Worm (Caenorhabditis elegans) whole organism, L2 larva: ENCODE data around the gene ZK1098.6.

ENCODE experiments used
- F13H6.1 ChIP-seq: sonication (generic microtip); optimal IDR thresholded peaks from 2 replicates; lab custom pipeline; 2016; ENCODE audit warnings: missing genetic modification characterization, missing compliant biosample characterization
- Y55F3AM.14 ChIP-seq: fragments of 200-800 bp; sonication (Bioruptor generic); optimal IDR thresholded peaks from 2 replicates; lab custom pipeline; 2018; ENCODE audit warnings: mild to moderate bottlenecking, missing genetic modification characterization, missing compliant biosample characterization
- ZK546.5 ChIP-seq: sonication (generic microtip); optimal IDR thresholded peaks from 2 replicates; lab custom pipeline; 2017; ENCODE audit warnings: missing biosample characterization, missing genetic modification characterization
- alr-1 ChIP-seq: fragments of 150-350 bp; optimal IDR thresholded peaks from 2 replicates; lab custom pipeline; 2014; ENCODE audit warnings: missing biosample characterization, missing genetic modification characterization
- aly-2 ChIP-seq: fragments of 150-350 bp; optimal IDR thresholded peaks from 2 replicates; lab custom pipeline; 2014; ENCODE audit warnings: missing biosample characterization, missing genetic modification characterization
- ama-1 ChIP-seq: fragments of 150-350 bp; optimal IDR thresholded peaks from 2 replicates; lab custom pipeline; 2018; ENCODE audit warnings: inconsistent platforms
- blmp-1 ChIP-seq: sonication (generic microtip); optimal IDR thresholded peaks from 2 replicates; lab custom pipeline; 2017; ENCODE audit warnings: missing genetic modification characterization, mild to moderate bottlenecking, missing compliant biosample characterization, antibody characterized with exemption, moderate library complexity; ENCODE audit not compliant: insufficient read depth
- ceh-16 ChIP-seq: fragments of 150-350 bp; optimal IDR thresholded peaks from 2 replicates; lab custom pipeline; 2014; ENCODE audit warnings: missing biosample characterization, missing genetic modification characterization
- ceh-82 ChIP-seq: fragments of 150-350 bp; optimal IDR thresholded peaks from 2 replicates; lab custom pipeline; 2014; ENCODE audit warnings: missing biosample characterization, missing genetic modification characterization
- dmd-4 ChIP-seq: sonication (generic microtip); optimal IDR thresholded peaks from 2 replicates; lab custom pipeline; 2017; ENCODE audit warnings: missing biosample characterization, missing genetic modification characterization
- egl-27 ChIP-seq: sonication (generic microtip); optimal IDR thresholded peaks from 3 replicates; lab custom pipeline; 2017; ENCODE audit warnings: missing biosample characterization, missing genetic modification reagents, missing genetic modification characterization
- elt-1 ChIP-seq: fragments of 150-350 bp; optimal IDR thresholded peaks from 2 replicates; lab custom pipeline; 2014; ENCODE audit warnings: missing biosample characterization, missing genetic modification characterization
- elt-3 ChIP-seq: sonication (generic microtip); optimal IDR thresholded peaks from 2 replicates; lab custom pipeline; 2017; ENCODE audit warnings: missing biosample characterization, missing genetic modification characterization
- fos-1 ChIP-seq: fragments of 150-350 bp; optimal IDR thresholded peaks from 2 replicates; lab custom pipeline; 2014; ENCODE audit warnings: missing biosample characterization, missing genetic modification characterization
- gmeb-1 ChIP-seq: fragments of 150-350 bp; optimal IDR thresholded peaks from 2 replicates; lab custom pipeline; 2014; ENCODE audit warnings: missing biosample characterization, missing genetic modification characterization
- lin-11 ChIP-seq: fragments of 150-350 bp; sonication (generic microtip); optimal IDR thresholded peaks from 2 replicates; lab custom pipeline; 2014; ENCODE audit warnings: missing biosample characterization, missing genetic modification characterization, inconsistent platforms, mixed read lengths
- lin-13 ChIP-seq: fragments of 150-350 bp; optimal IDR thresholded peaks from 2 replicates; lab custom pipeline; 2014; ENCODE audit warnings: missing biosample characterization, missing genetic modification reagents, missing genetic modification characterization
- lin-39 ChIP-seq: fragments of 150-350 bp; optimal IDR thresholded peaks from 2 replicates; lab custom pipeline; 2014; ENCODE audit warnings: missing biosample characterization, missing genetic modification reagents, missing genetic modification characterization
- lsy-2 ChIP-seq, 2 experiments: fragments of 150-350 bp in 1 of 2; sonication (generic microtip) in 1 of 2; optimal IDR thresholded peaks; 2 replicates each; lab custom pipeline; 2014 to 2017; ENCODE audit warnings: missing biosample characterization in 2 of 2, missing genetic modification characterization in 2 of 2
- mbf-1 ChIP-seq: sonication (generic microtip); optimal IDR thresholded peaks from 2 replicates; lab custom pipeline; 2017; ENCODE audit warnings: missing biosample characterization, missing genetic modification characterization
- mdl-1 ChIP-seq, 2 experiments: fragments of 150-350 bp in 1 of 2; sonication (generic microtip) in 1 of 2; optimal IDR thresholded peaks; 2 replicates each; lab custom pipeline; 2017; ENCODE audit warnings: missing biosample characterization in 2 of 2, missing genetic modification characterization in 2 of 2
- nhr-10 ChIP-seq: sonication (generic microtip); optimal IDR thresholded peaks from 2 replicates; lab custom pipeline; 2017; ENCODE audit warnings: missing biosample characterization, missing genetic modification characterization
- nhr-11 ChIP-seq: fragments of 150-350 bp; optimal IDR thresholded peaks from 2 replicates; lab custom pipeline; 2014; ENCODE audit warnings: missing biosample characterization, missing genetic modification characterization
- nhr-12 ChIP-seq: fragments of 150-350 bp; optimal IDR thresholded peaks from 2 replicates; lab custom pipeline; 2014; ENCODE audit warnings: missing biosample characterization, missing genetic modification characterization
- nhr-21 ChIP-seq: fragments of 150-350 bp; optimal IDR thresholded peaks from 2 replicates; lab custom pipeline; 2014; ENCODE audit warnings: missing biosample characterization, missing genetic modification characterization
- nhr-23 ChIP-seq: fragments of 150-350 bp; optimal IDR thresholded peaks from 2 replicates; lab custom pipeline; 2014; ENCODE audit warnings: missing biosample characterization, missing genetic modification reagents, missing genetic modification characterization
- nhr-237 ChIP-seq: fragments of 150-350 bp; optimal IDR thresholded peaks from 2 replicates; lab custom pipeline; 2014; ENCODE audit warnings: missing biosample characterization, missing genetic modification characterization
- nhr-25 ChIP-seq: fragments of 150-350 bp; sonication (generic microtip); optimal IDR thresholded peaks from 3 replicates; lab custom pipeline; 2014; ENCODE audit warnings: missing biosample characterization, missing genetic modification characterization
- nhr-6 ChIP-seq: fragments of 150-350 bp; optimal IDR thresholded peaks from 2 replicates; lab custom pipeline; 2014; ENCODE audit warnings: missing biosample characterization, missing genetic modification characterization
- nhr-77 ChIP-seq: fragments of 150-350 bp; optimal IDR thresholded peaks from 2 replicates; lab custom pipeline; 2014; ENCODE audit warnings: missing biosample characterization, missing genetic modification characterization
- peb-1 ChIP-seq: fragments of 150-350 bp; optimal IDR thresholded peaks from 2 replicates; lab custom pipeline; 2014; ENCODE audit warnings: missing biosample characterization, missing genetic modification characterization
- sem-4 ChIP-seq: fragments of 150-350 bp; optimal IDR thresholded peaks from 2 replicates; lab custom pipeline; 2014; ENCODE audit warnings: missing biosample characterization, missing genetic modification reagents, missing genetic modification characterization
- skn-1 ChIP-seq: sonication (generic microtip); optimal IDR thresholded peaks from 2 replicates; lab custom pipeline; 2017; ENCODE audit warnings: missing biosample characterization, missing genetic modification characterization
- sma-9 ChIP-seq, 2 experiments: fragments of 150-350 bp in 1 of 2; sonication (generic microtip) in 1 of 2; optimal IDR thresholded peaks; 2 replicates each; lab custom pipeline; 2014 to 2016; ENCODE audit warnings: missing genetic modification characterization in 2 of 2, mild to moderate bottlenecking in 1 of 2, missing biosample characterization in 1 of 2, missing compliant biosample characterization in 1 of 2, missing genetic modification reagents in 1 of 2, moderate library complexity in 1 of 2
- snpc-4 ChIP-seq: fragments of 150-350 bp; optimal IDR thresholded peaks from 2 replicates; lab custom pipeline; 2014; ENCODE audit warnings: missing biosample characterization, missing genetic modification characterization
- unc-39 ChIP-seq: fragments of 150-350 bp; optimal IDR thresholded peaks from 2 replicates; lab custom pipeline; 2014; ENCODE audit warnings: missing biosample characterization, missing genetic modification characterization
- unc-55 ChIP-seq: fragments of 150-350 bp; sonication (generic microtip); optimal IDR thresholded peaks from 3 replicates; lab custom pipeline; 2014; ENCODE audit warnings: missing biosample characterization, missing genetic modification reagents, missing genetic modification characterization
- unc-62 ChIP-seq: fragments of 150-350 bp; optimal IDR thresholded peaks from 2 replicates; lab custom pipeline; 2014; ENCODE audit warnings: missing biosample characterization, missing genetic modification reagents, missing genetic modification characterization
- ztf-1 ChIP-seq: fragments of 200-800 bp; sonication (Bioruptor generic); conservative IDR thresholded peaks from 2 replicates; pipeline ENCODE4 v1.3.6; 2022; ENCODE audit warnings: missing genetic modification characterization, missing compliant biosample characterization
- ztf-11 ChIP-seq: sonication (generic microtip); optimal IDR thresholded peaks from 2 replicates; lab custom pipeline; 2017; ENCODE audit warnings: missing biosample characterization, missing genetic modification characterization
- ztf-4 ChIP-seq: fragments of 150-350 bp; optimal IDR thresholded peaks from 2 replicates; lab custom pipeline; 2014; ENCODE audit warnings: missing biosample characterization, missing genetic modification characterization

ZK1098.6 gene

DNA sequence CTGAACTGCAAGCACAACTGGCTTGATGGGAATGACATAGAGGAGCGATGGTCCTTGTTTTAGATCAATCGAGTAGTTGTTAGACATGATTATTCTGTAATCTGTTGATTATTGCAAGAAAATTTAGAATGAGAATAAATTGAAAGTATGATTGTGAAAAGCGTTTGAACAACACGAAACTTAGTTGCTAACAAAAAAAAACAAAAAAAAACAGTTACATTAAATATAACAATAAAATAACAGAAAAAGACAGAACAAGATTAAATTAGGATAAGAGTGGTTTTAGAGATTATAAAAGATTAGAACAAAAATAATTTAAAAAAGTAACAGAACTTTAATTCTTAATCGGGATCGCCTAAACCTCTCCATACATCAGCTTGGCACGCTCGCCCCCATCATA lies 36.3 kb downstream of the ZK1098.6 start, which contains the start of gene C48B4.9:
TSS of gene C48B4.9 (minus strand) at position 101 of the 400 bp plus-strand sequence.
- TF ChIP-seq nhr-10 (tag; lab: Kevin White, UChicago) (no peak), nhr-12 (no peak), nhr-77 (tag; lab: Kevin White, UChicago) (no peak), nhr-23 (no peak), gmeb-1 (tag; lab: Kevin White, UChicago) (no peak), sma-9 (GFP tag; optimal IDR thresholded peaks at IDR 0.05; lab: Kevin White, UChicago) (no peak), sma-9 (tag; optimal IDR thresholded peaks at IDR 0.05; lab: Kevin White, UChicago) (no peak), sem-4 (tag; lab: Kevin White, UChicago) (no peak), alr-1 (tag; lab: Kevin White, UChicago) (no peak), lsy-2 (tag; optimal IDR thresholded peaks at IDR 0.05; lab: Kevin White, UChicago) (no peak), elt-1 (tag; lab: Kevin White, UChicago) (no peak), ztf-4 (no peak), blmp-1 (tag; lab: Kevin White, UChicago) (no peak), aly-2 (no peak), ceh-16 (tag; lab: Kevin White, UChicago) (no peak), nhr-21 (no peak), mbf-1 (tag; lab: Kevin White, UChicago) (no peak), elt-3 (tag; lab: Kevin White, UChicago) (no peak), ama-1 (lab: Kevin White, UChicago) (no peak)

DNA sequence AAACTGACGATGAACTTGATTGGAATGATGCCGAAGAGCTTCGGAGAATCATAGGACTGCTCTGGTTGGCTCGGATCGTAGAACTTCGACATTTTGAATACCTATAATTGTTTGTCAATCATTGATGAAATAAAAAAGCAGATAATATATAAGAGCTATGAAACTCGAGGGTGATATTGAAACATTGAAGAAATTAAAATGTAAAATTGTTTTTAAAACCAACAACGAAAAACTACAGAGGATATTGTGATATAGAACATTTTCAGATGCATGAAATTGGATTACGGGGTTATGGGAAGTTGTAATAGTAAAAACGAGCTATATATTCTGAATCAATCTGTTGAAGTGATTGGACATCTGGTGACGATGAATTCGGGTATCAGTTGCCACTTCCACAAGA lies 37.5 kb downstream of the ZK1098.6 start, which contains the start of gene C48B4.10:
TSS of gene C48B4.10 (minus strand) at position 101 of the 400 bp plus-strand sequence.
- TF ChIP-seq ztf-1 (GFP tag; lab: Robert Waterston, UW): no peak
- no peak for TF ChIP-seq ztf-11
- no peak for TF ChIP-seq snpc-4 (tag; lab: Kevin White, UChicago)
- no peak for TF ChIP-seq aly-2
- no peak for TF ChIP-seq ceh-82 (tag; lab: Kevin White, UChicago)
- TF ChIP-seq Y55F3AM.14 (GFP tag; lab: Kevin White, UChicago): no peak
- no peak for TF ChIP-seq fos-1 (tag; lab: Kevin White, UChicago)
- TF ChIP-seq ZK546.5: no peak
- TF ChIP-seq skn-1 (tag; lab: Kevin White, UChicago): no peak
- TF ChIP-seq nhr-25 (tag; lab: Kevin White, UChicago): no peak
- TF ChIP-seq egl-27 (tag; lab: Kevin White, UChicago): no peak
- no peak for TF ChIP-seq nhr-6 (tag; lab: Kevin White, UChicago)
- no peak for TF ChIP-seq dmd-4
- no peak for TF ChIP-seq peb-1
- TF ChIP-seq nhr-23: no peak
- no peak for TF ChIP-seq elt-3 (tag; lab: Kevin White, UChicago)
- no peak for TF ChIP-seq mbf-1 (tag; lab: Kevin White, UChicago)
- no peak for TF ChIP-seq nhr-11 (tag; lab: Kevin White, UChicago)
- no peak for TF ChIP-seq lin-39 (tag; lab: Kevin White, UChicago)

DNA sequence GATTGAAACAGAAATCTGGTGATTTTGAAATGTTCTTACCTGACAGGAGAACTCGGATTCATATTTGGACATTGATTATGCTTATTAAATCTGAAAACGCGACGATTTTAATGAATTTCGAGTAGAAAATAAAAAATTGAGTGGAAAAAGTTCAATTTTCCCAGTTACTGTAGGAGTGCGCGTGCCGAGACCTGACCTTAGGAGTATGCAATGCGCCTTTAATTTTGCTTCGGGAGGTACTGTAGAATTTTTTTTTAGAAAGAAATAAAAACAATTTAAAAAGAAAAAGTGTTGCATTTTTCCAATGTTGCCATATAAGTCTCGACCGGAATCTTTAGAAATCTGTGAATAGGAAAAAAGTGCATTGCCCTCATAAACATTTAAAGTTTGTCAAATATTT lies 39.0 kb downstream of the ZK1098.6 start, which contains the start of gene C48B4.11:
TSS of gene C48B4.11 (minus strand) at position 143 of the 400 bp plus-strand sequence.
- TF ChIP-seq elt-1 (tag; lab: Kevin White, UChicago): no peak
- TF ChIP-seq lin-13: no peak
- TF ChIP-seq unc-62: no peak
- TF ChIP-seq peb-1: no peak
- TF ChIP-seq unc-55 (GFP tag; lab: Kevin White, UChicago): no peak
- TF ChIP-seq nhr-25 (tag; lab: Kevin White, UChicago): no peak
- no peak for TF ChIP-seq F13H6.1
- no peak for TF ChIP-seq nhr-11 (tag; lab: Kevin White, UChicago)
- no peak for TF ChIP-seq skn-1 (tag; lab: Kevin White, UChicago)
- no peak for TF ChIP-seq unc-39 (tag; lab: Kevin White, UChicago)
- no peak for TF ChIP-seq lin-11
- no peak for TF ChIP-seq lsy-2 (tag; optimal IDR thresholded peaks at IDR 0.05; lab: Kevin White, UChicago)
- no peak for TF ChIP-seq ZK546.5
- no peak for TF ChIP-seq blmp-1 (tag; lab: Kevin White, UChicago)
- TF ChIP-seq aly-2: no peak
- no peak for TF ChIP-seq mdl-1 (tag; optimal IDR thresholded peaks at IDR 0.05; lab: Kevin White, UChicago)
- TF ChIP-seq nhr-237: no peak
- TF ChIP-seq mbf-1 (tag; lab: Kevin White, UChicago): no peak
- no peak for TF ChIP-seq lin-39 (tag; lab: Kevin White, UChicago)
